Fruit fly (Drosophila melanogaster): ENCODE data around the gene CG4367.
A peak's percentile ranks its signal among the peaks of the same experiment; 100 is the strongest.

CG4367 gene

DNA sequence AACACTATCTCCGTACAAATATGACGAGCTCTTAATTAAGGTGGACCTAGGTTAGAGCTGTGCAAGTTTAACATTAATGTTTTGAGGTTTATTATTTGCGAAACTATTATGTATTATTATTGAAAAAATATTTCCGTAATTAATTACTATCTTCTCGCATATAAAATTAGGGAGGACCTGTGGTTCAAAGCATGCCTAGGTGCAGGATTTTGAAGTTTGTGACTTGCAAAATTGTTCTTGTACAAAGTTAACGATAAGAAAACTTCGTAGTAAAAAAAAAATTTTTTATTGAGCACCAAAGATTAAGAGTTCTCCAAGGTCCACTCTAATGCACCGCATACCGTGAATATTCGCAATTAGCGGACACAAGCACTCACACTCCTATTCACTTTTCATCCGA lies 8.1 kb upstream of the CG4367 start (continued):
- TF ChIP-seq CG31441 (GFP tag; IDR thresholded peaks at IDR 0.05) (peak; percentile 60; the same call in 1 of the 2 replicates), ab (GFP tag; optimal IDR thresholded peaks at IDR 0.05) (no peak), CG10147 (GFP tag; optimal IDR thresholded peaks at IDR 0.05) (peak; percentile 64), Abd-B (GFP tag; optimal IDR thresholded peaks at IDR 0.05) (peak; percentile 28), esg (GFP tag; conservative IDR thresholded peaks at IDR 0.05) (peak; percentile 47), ems (GFP tag; optimal IDR thresholded peaks at IDR 0.05) (peak; percentile 62), CG32767 (GFP tag; IDR thresholded peaks at IDR 0.05) (0 out of 2 replicates have a peak, but pooled peaks have one; percentile 32), ro (GFP tag; IDR thresholded peaks at IDR 0.05) (no peak), phol (tag; optimal IDR thresholded peaks at IDR 0.05) (peak; percentile 54), pan (optimal IDR thresholded peaks at IDR 0.05) (no peak), pan (GFP tag; optimal IDR thresholded peaks at IDR 0.05 in 1 of 2, IDR thresholded peaks at IDR 0.05 in 1 of 2) (peak in 1 of 2 experiments; percentile 51), Ada2b (GFP tag; IDR thresholded peaks at IDR 0.05) (peak; percentile 41; the same call in 1 of the 2 replicates), cg (GFP tag; optimal IDR thresholded peaks at IDR 0.05) (no peak), CG13296 (GFP tag; optimal IDR thresholded peaks at IDR 0.05) (peak; percentile 39), CG12236 (GFP tag; optimal IDR thresholded peaks at IDR 0.05) (no peak), fd96Cb (tag; optimal IDR thresholded peaks at IDR 0.05) (peak; percentile 24), CG7963 (GFP tag; IDR thresholded peaks at IDR 0.05; ENCODE audit: partially characterized antibody) (no peak), slbo (GFP tag; IDR thresholded peaks at IDR 0.05) (peak; percentile 37; the same call in 1 of the 2 replicates), Sox102F (GFP tag; optimal IDR thresholded peaks at IDR 0.05) (peak; percentile 50), cwo (GFP tag; optimal IDR thresholded peaks at IDR 0.05) (peak; percentile 29), CG17829 (tag; optimal IDR thresholded peaks at IDR 0.05) (peak; percentile 23)

DNA sequence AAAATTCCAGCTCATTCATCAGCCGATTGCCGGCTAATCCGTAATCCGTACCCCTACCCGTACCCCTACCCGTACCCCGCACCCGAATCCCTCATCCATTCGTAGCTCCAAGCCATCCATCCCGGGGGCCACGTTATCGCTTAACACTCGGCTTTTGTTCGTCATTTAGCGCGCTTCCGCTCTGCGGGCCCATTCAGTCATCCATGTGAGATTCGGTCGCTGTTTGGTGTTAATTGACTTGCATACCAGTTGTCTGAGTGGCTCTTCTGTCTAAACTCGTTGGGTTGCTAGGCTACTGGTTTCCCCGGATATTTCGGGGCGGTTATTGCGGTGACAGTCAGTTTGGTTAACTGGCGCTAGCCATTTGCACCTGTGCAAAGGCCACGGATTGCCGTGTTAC lies 6.6 kb upstream of the CG4367 start:
- peak; percentile 98 for TF ChIP-seq chinmo (GFP tag; IDR thresholded peaks at IDR 0.05; ENCODE audit: partially characterized antibody)
- no peak for TF ChIP-seq fd3F (GFP tag; optimal IDR thresholded peaks at IDR 0.05)
- TF ChIP-seq CG10431 (GFP tag; optimal IDR thresholded peaks at IDR 0.05), result no peak
- TF ChIP-seq CG32532 (GFP tag; IDR thresholded peaks at IDR 0.05), result no peak; the same call in 1 of the 2 replicates
- TF ChIP-seq CG7987 (GFP tag; optimal IDR thresholded peaks at IDR 0.05), result peak; percentile 32
- no peak for TF ChIP-seq slp2 (GFP tag; optimal IDR thresholded peaks at IDR 0.05)
- no peak for TF ChIP-seq Xbp1 (GFP tag; optimal IDR thresholded peaks at IDR 0.05)
- TF ChIP-seq Hr3 (GFP tag; optimal IDR thresholded peaks at IDR 0.05), result no peak
- no peak for TF ChIP-seq dm (GFP tag; optimal IDR thresholded peaks at IDR 0.05)
- no peak for TF ChIP-seq ab (GFP tag; optimal IDR thresholded peaks at IDR 0.05)
- no peak for TF ChIP-seq NfI (GFP tag; optimal IDR thresholded peaks at IDR 0.05)
- TF ChIP-seq bowl (GFP tag; IDR thresholded peaks at IDR 0.05), result no peak
- no peak for TF ChIP-seq knrl (GFP tag; IDR thresholded peaks at IDR 0.05; ENCODE audit: partially characterized antibody)
- 0 out of 3 replicates have a peak, but pooled peaks have one; percentile 24 for TF ChIP-seq Optix (GFP tag; IDR thresholded peaks at IDR 0.05)
- no peak for TF ChIP-seq Fer3 (tag; optimal IDR thresholded peaks at IDR 0.05)
- no peak for TF ChIP-seq CG10654 (GFP tag; optimal IDR thresholded peaks at IDR 0.05)
- TF ChIP-seq pzg (GFP tag; optimal IDR thresholded peaks at IDR 0.05), result no peak
- no peak for TF ChIP-seq CG1529 (GFP tag; optimal IDR thresholded peaks at IDR 0.05)
- TF ChIP-seq Chrac-16 (GFP tag; optimal IDR thresholded peaks at IDR 0.05), result no peak
- TF ChIP-seq lola (GFP tag; optimal IDR thresholded peaks at IDR 0.05), result no peak
- no peak for TF ChIP-seq CG32772 (GFP tag; IDR thresholded peaks at IDR 0.05)
- no peak for TF ChIP-seq NC2β (GFP tag; optimal IDR thresholded peaks at IDR 0.05)
- no peak for TF ChIP-seq CG10565 (GFP tag; optimal IDR thresholded peaks at IDR 0.05)
- TF ChIP-seq CG6813 (GFP tag; optimal IDR thresholded peaks at IDR 0.05), result no peak
- peak; percentile 5 for TF ChIP-seq pros (GFP tag; optimal IDR thresholded peaks at IDR 0.05)
- no peak for TF ChIP-seq ro (GFP tag; IDR thresholded peaks at IDR 0.05)
- no peak for TF ChIP-seq CG3838 (GFP tag; optimal IDR thresholded peaks at IDR 0.05)
- TF ChIP-seq rib (GFP tag; IDR thresholded peaks at IDR 0.05), result no peak
- TF ChIP-seq stc (GFP tag; IDR thresholded peaks at IDR 0.05), result no peak
- peak; percentile 73 for TF ChIP-seq Med (GFP tag)
- no peak for TF ChIP-seq schlank (tag; optimal IDR thresholded peaks at IDR 0.05)
- no peak for TF ChIP-seq CG3995 (GFP tag; optimal IDR thresholded peaks at IDR 0.05)
